Fruit fly (Drosophila melanogaster) whole organism, pupa: ENCODE measurements around the gene CG13733.

Source experiments
- CG10348 ChIP-seq: fragments of 200-800 bp; sonication (Bioruptor generic); IDR thresholded peaks from 2 replicates; pipeline ENCODE4 v1.3.6; 2022; ENCODE audit warnings: missing biosample characterization, missing genetic modification characterization
- CG12605 ChIP-seq: fragments of 200-800 bp; sonication (Bioruptor generic); IDR thresholded peaks from 2 replicates; pipeline ENCODE4 v1.3.6; 2022; ENCODE audit warnings: missing biosample characterization, missing genetic modification characterization
- CG13204 ChIP-seq: fragments of 200-800 bp; sonication (Bioruptor generic); optimal IDR thresholded peaks from 2 replicates; lab custom pipeline; 2018; ENCODE audit warnings: missing biosample characterization, mild to moderate bottlenecking, missing genetic modification characterization, moderate library complexity
- CG14655 ChIP-seq: fragments of 200-800 bp; sonication (Bioruptor generic); optimal IDR thresholded peaks from 3 replicates; lab custom pipeline; 2017; ENCODE audit warnings: mild to moderate bottlenecking, missing biosample characterization, missing genetic modification reagents, missing genetic modification characterization
- CG15710 ChIP-seq: fragments of 200-800 bp; sonication (Bioruptor generic); optimal IDR thresholded peaks from 2 replicates; lab custom pipeline; 2018; ENCODE audit warnings: missing biosample characterization, mild to moderate bottlenecking, missing genetic modification characterization, moderate library complexity
- CG17806 ChIP-seq: fragments of 200-800 bp; sonication (Bioruptor generic); optimal IDR thresholded peaks from 2 replicates; lab custom pipeline; 2018; ENCODE audit warnings: missing biosample characterization, mild to moderate bottlenecking, missing genetic modification characterization, moderate library complexity
- CG32121 ChIP-seq: fragments of 200-800 bp; sonication (Bioruptor generic); IDR thresholded peaks from 2 replicates; pipeline ENCODE4 v1.3.6; 2022; ENCODE audit warnings: missing biosample characterization, missing genetic modification characterization
- CG34367 ChIP-seq: fragments of 200-800 bp; sonication (Bioruptor generic); optimal IDR thresholded peaks from 2 replicates; lab custom pipeline; 2018; ENCODE audit warnings: missing biosample characterization, mild to moderate bottlenecking, missing genetic modification characterization
- CG4496 ChIP-seq: fragments of 200-800 bp; sonication (Bioruptor generic); IDR thresholded peaks from 3 replicates; pipeline ENCODE4 v1.3.6; 2022; ENCODE audit warnings: missing biosample characterization, missing genetic modification characterization
- CG8159 ChIP-seq: fragments of 200-800 bp; sonication (Bioruptor generic); optimal IDR thresholded peaks from 3 replicates; lab custom pipeline; 2018; ENCODE audit warnings: missing biosample characterization, mild to moderate bottlenecking, missing genetic modification characterization, moderate library complexity
- CG8301 ChIP-seq: fragments of 200-800 bp; sonication (Bioruptor generic); optimal IDR thresholded peaks from 2 replicates; lab custom pipeline; 2018; ENCODE audit warnings: missing biosample characterization, mild to moderate bottlenecking, missing genetic modification characterization
- CG9948 ChIP-seq: fragments of 200-800 bp; sonication (Bioruptor generic); optimal IDR thresholded peaks from 2 replicates; lab custom pipeline; 2018; ENCODE audit warnings: missing biosample characterization, mild to moderate bottlenecking, missing genetic modification characterization, moderate library complexity
- D1 ChIP-seq: fragments of 200-800 bp; sonication (Bioruptor generic); optimal IDR thresholded peaks from 2 replicates; lab custom pipeline; 2018; ENCODE audit warnings: missing biosample characterization, mild to moderate bottlenecking, missing genetic modification characterization, moderate library complexity
- EcR ChIP-seq: fragments of 200-800 bp; sonication (Bioruptor generic); optimal IDR thresholded peaks from 3 replicates; lab custom pipeline; 2019; ENCODE audit warnings: missing biosample characterization, missing genetic modification characterization, mild to moderate bottlenecking, moderate library complexity, missing genetic modification reagents
- Ets98B ChIP-seq: fragments of 200-800 bp; sonication (Bioruptor generic); IDR thresholded peaks from 2 replicates; pipeline ENCODE4 v1.3.6; 2022; ENCODE audit warnings: missing biosample characterization, missing genetic modification characterization
- Pif1A ChIP-seq: fragments of 200-800 bp; sonication (Bioruptor generic); optimal IDR thresholded peaks from 3 replicates; lab custom pipeline; 2016; ENCODE audit warnings: missing biosample characterization, missing genetic modification characterization
- Pif1B ChIP-seq: fragments of 200-800 bp; sonication (Bioruptor generic); optimal IDR thresholded peaks from 3 replicates; lab custom pipeline; 2016; ENCODE audit warnings: missing biosample characterization, missing genetic modification characterization
- Snoo ChIP-seq: fragments of 200-800 bp; sonication (Bioruptor generic); optimal IDR thresholded peaks from 3 replicates; lab custom pipeline; 2017; ENCODE audit warnings: missing biosample characterization, mild to moderate bottlenecking, missing genetic modification characterization, inconsistent platforms
- fd96Ca ChIP-seq: fragments of 200-800 bp; sonication (Bioruptor generic); IDR thresholded peaks from 3 replicates; pipeline ENCODE4 v1.3.6; 2022; ENCODE audit warnings: missing biosample characterization, missing genetic modification characterization
- gl ChIP-seq: fragments of 200-800 bp; sonication (Bioruptor generic); optimal IDR thresholded peaks from 2 replicates; lab custom pipeline; 2018; ENCODE audit warnings: missing biosample characterization, mild to moderate bottlenecking, missing genetic modification characterization
- rn ChIP-seq: fragments of 200-800 bp; sonication (Bioruptor generic); IDR thresholded peaks from 2 replicates; pipeline ENCODE4 v1.3.6; 2022; ENCODE audit warnings: missing biosample characterization, missing genetic modification characterization

Gene CG13733

dm6 chr3L:17486130-17486529 is 7.4 kb upstream of the CG13733 start, which contains the start of gene CG6333:
CG6333 (minus strand) TSS chr3L:17486230.
- TF ChIP-seq CG10348 (GFP tag; lab: Robert Waterston, UW), result no peak
- TF ChIP-seq CG9948, result no peak

DNA sequence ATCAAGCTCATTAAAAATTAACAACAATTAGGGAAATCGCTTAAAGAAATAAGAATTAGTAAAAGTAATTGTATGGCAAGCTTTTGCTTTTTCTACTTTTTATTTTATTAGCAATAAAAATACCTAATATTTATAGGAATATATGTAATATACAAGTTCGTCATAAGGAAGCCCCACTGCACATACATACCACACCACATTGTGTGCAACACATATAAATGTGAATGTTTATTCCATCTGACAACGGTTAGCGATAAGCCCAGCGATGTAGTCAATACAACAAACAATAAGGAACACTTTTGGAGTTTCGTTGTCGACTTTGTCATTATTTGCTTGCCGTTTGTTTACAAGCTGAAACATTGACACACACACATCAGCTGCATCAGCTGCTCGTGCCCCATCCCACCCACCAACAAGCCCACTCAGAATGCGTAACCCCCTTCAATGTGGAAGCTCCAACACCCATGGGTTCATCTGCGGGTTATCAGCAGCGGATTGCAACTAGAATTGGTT is 6.6 kb upstream of the CG13733 start:
- 0 out of 3 replicates have a peak, but pooled peaks have one; percentile 11 for TF ChIP-seq CG4496 (GFP tag; lab: Robert Waterston, UW)
- TF ChIP-seq Snoo (tag; lab: Kevin White, UChicago), result peak; percentile 59
- no peak for TF ChIP-seq CG13204 (GFP tag; lab: Kevin White, UChicago)
- peak; percentile 36 for TF ChIP-seq CG9948
- peak; percentile 48 for TF ChIP-seq CG8301 (tag; lab: Kevin White, UChicago)
- peak; percentile 50 for TF ChIP-seq EcR
- no peak for TF ChIP-seq rn (GFP tag; lab: Robert Waterston, UW)
- no peak for TF ChIP-seq D1 (tag; lab: Kevin White, UChicago)
- TF ChIP-seq CG12605 (GFP tag; lab: Robert Waterston, UW), result no peak
- TF ChIP-seq CG15710 (tag; lab: Kevin White, UChicago), result peak; percentile 26
- TF ChIP-seq CG14655 (GFP tag; lab: Kevin White, UChicago), result peak; percentile 7
- peak; percentile 46 for TF ChIP-seq Pif1A (GFP tag; lab: Kevin White, UChicago)
- TF ChIP-seq CG34367 (tag; lab: Kevin White, UChicago), result peak; percentile 25
- no peak; the same call in 2 of the 3 replicates for TF ChIP-seq fd96Ca (GFP tag; lab: Robert Waterston, UW)
- TF ChIP-seq CG32121 (GFP tag; lab: Robert Waterston, UW), result peak; percentile 38
- no peak for TF ChIP-seq Ets98B (GFP tag; lab: Robert Waterston, UW)
- peak; percentile 20 for TF ChIP-seq CG17806 (tag; lab: Kevin White, UChicago)
- TF ChIP-seq Pif1B (GFP tag; lab: Kevin White, UChicago), result peak; percentile 43
- peak; percentile 50 for TF ChIP-seq CG8159
- peak; percentile 72 for TF ChIP-seq gl (tag; lab: Kevin White, UChicago)
- TF ChIP-seq, all 21 proteins: peak for 14

DNA sequence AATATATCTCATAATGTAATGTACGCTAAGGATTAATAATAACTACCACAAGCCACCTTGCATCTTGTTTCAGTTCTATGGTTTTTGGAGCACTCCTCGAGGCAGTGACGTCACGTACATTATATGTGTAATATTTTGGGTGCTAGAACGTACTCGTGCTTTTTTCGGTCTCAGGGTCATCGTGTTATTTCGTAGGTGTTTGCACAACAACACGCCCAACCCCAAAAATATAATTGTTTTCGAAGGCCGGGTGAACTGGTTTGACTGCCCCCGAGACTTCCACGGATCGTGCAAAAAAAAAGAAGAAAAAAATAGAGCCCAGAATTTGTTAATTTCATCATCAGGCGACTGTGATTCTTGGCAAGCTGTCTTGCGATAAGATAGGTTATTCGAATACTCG is 2.2 kb downstream of the CG13733 start:
- no peak for TF ChIP-seq CG8159
- no peak for TF ChIP-seq EcR
- no peak for TF ChIP-seq CG4496 (GFP tag; lab: Robert Waterston, UW)
- no peak for TF ChIP-seq CG32121 (GFP tag; lab: Robert Waterston, UW)
- no peak for TF ChIP-seq fd96Ca (GFP tag; lab: Robert Waterston, UW)
- no peak for TF ChIP-seq CG9948
- no peak for TF ChIP-seq D1 (tag; lab: Kevin White, UChicago)
- no peak for TF ChIP-seq CG34367 (tag; lab: Kevin White, UChicago)
- TF ChIP-seq Ets98B (GFP tag; lab: Robert Waterston, UW), result no peak
- TF ChIP-seq gl (tag; lab: Kevin White, UChicago), result no peak
- TF ChIP-seq CG14655 (GFP tag; lab: Kevin White, UChicago), result no peak
- no peak for TF ChIP-seq Pif1A (GFP tag; lab: Kevin White, UChicago)
- TF ChIP-seq, all 21 proteins: peak for 0

- TF ChIP-seq CG13204 (GFP tag; lab: Kevin White, UChicago), result no peak
- no peak for TF ChIP-seq CG12605 (GFP tag; lab: Robert Waterston, UW)
- no peak for TF ChIP-seq CG15710 (tag; lab: Kevin White, UChicago)
- no peak for TF ChIP-seq CG14655 (GFP tag; lab: Kevin White, UChicago)
- peak; percentile 82 for TF ChIP-seq D1 (tag; lab: Kevin White, UChicago)
- no peak for TF ChIP-seq Pif1B (GFP tag; lab: Kevin White, UChicago)
- no peak for TF ChIP-seq CG8159
- no peak for TF ChIP-seq Snoo (tag; lab: Kevin White, UChicago)
Measured at dm6 chr3L:17475979-17476393, 2.7 kb downstream of the CG13733 start, which contains the start of gene CG34250. CG34250 (plus strand) TSS chr3L:17476222.

DNA sequence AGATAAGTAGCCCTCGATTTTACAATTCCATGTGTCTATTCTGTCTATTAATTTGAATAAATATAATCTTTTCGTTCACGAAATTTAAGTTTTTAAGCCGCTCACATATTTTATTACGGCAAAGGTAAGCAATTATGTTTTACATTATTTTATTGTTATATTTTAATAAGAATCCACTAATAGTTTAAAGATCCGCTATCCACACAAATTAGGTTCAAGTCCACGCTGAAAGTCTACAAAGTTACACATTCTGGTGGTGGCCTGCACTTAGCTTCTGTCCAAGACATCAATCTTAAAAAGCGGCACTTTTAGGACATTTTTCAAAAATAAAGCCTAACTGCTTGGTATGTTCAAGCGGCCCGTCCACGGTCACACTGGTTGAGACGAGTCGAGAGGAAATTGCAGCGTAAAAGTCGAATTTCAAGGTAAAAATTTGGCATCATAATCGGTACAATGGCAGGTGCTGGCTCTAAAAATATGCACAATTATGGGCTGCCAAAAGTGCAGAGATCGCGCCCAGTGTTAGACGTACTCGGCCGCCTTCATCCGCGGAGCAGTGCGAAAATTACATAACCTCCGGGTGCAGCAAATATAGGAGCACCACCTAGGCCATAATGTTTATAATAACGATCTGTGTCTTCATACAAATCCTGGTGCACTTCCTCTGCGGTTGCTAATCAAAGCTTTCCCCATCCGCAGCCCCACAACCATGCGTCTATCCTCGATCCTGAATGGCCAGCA is 3.8 kb downstream of the CG13733 start, which contains the start of the genes UQCR-Q and CG46525:
Gene UQCR-Q, plus strand, starts transcription at position 51 of the 741 bp plus-strand sequence.
Gene CG46525, plus strand, starts transcription at position 510 of the 741 bp plus-strand sequence.
- TF ChIP-seq CG17806 (tag; lab: Kevin White, UChicago), result no peak
- no peak for TF ChIP-seq CG34367 (tag; lab: Kevin White, UChicago)
- no peak for TF ChIP-seq CG13204 (GFP tag; lab: Kevin White, UChicago)
- no peak for TF ChIP-seq rn (GFP tag; lab: Robert Waterston, UW)
- no peak for TF ChIP-seq EcR
- TF ChIP-seq D1 (tag; lab: Kevin White, UChicago), result peak; percentile 35

DNA sequence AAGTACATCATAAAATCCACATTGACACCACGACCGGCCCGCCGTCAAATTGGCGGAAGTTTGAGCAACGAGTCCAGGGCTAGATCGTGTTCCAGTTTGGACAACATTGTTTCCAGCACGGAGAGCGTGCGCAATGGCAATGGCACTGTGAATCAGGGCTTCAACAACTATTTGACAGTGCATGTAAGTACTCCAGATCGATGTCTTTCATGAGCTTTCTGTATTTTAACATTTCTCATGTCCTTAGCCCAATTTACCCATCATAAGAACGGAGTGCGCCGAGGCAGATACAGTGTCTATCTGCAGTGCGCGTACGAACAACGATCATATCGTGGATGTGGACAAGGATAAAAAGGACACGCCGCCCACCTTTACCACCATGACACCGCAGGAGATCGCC is 4.8 kb downstream of the CG13733 start:
- TF ChIP-seq Pif1B (GFP tag; lab: Kevin White, UChicago) (no peak), CG15710 (tag; lab: Kevin White, UChicago) (no peak), CG8159 (no peak), CG4496 (GFP tag; lab: Robert Waterston, UW) (no peak), CG17806 (tag; lab: Kevin White, UChicago) (no peak), Ets98B (GFP tag; lab: Robert Waterston, UW) (no peak), CG32121 (GFP tag; lab: Robert Waterston, UW) (no peak), EcR (no peak), Snoo (tag; lab: Kevin White, UChicago) (no peak), gl (tag; lab: Kevin White, UChicago) (no peak), CG8301 (tag; lab: Kevin White, UChicago) (no peak), CG9948 (no peak), CG10348 (GFP tag; lab: Robert Waterston, UW) (no peak), D1 (tag; lab: Kevin White, UChicago) (no peak), CG14655 (GFP tag; lab: Kevin White, UChicago) (no peak), CG13204 (GFP tag; lab: Kevin White, UChicago) (no peak), fd96Ca (GFP tag; lab: Robert Waterston, UW) (no peak), CG12605 (GFP tag; lab: Robert Waterston, UW) (no peak), Pif1A (GFP tag; lab: Kevin White, UChicago) (no peak)
